Worm (Caenorhabditis elegans) whole organism, L2 larva: ENCODE data around the gene B0403.6.

Experiments
- ZK546.5 ChIP-seq: sonication (generic microtip); optimal IDR thresholded peaks from 2 replicates; lab custom pipeline; 2017; ENCODE audit warnings: missing biosample characterization, missing genetic modification characterization
- ama-1 ChIP-seq: fragments of 150-350 bp; optimal IDR thresholded peaks from 2 replicates; lab custom pipeline; 2018; ENCODE audit warnings: inconsistent platforms
- ceh-82 ChIP-seq: fragments of 150-350 bp; optimal IDR thresholded peaks from 2 replicates; lab custom pipeline; 2014; ENCODE audit warnings: missing biosample characterization, missing genetic modification characterization
- elt-3 ChIP-seq: sonication (generic microtip); optimal IDR thresholded peaks from 2 replicates; lab custom pipeline; 2017; ENCODE audit warnings: missing biosample characterization, missing genetic modification characterization
- lin-39 ChIP-seq: fragments of 150-350 bp; optimal IDR thresholded peaks from 2 replicates; lab custom pipeline; 2014; ENCODE audit warnings: missing biosample characterization, missing genetic modification reagents, missing genetic modification characterization
- mab-5 ChIP-seq: fragments of 150-350 bp; optimal IDR thresholded peaks from 2 replicates; lab custom pipeline; 2014; ENCODE audit warnings: missing biosample characterization, missing genetic modification characterization
- mdl-1 ChIP-seq, 2 experiments: fragments of 150-350 bp in 1 of 2; sonication (generic microtip) in 1 of 2; optimal IDR thresholded peaks; 2 replicates each; lab custom pipeline; 2017; ENCODE audit warnings: missing biosample characterization in 2 of 2, missing genetic modification characterization in 2 of 2
- nhr-12 ChIP-seq: fragments of 150-350 bp; optimal IDR thresholded peaks from 2 replicates; lab custom pipeline; 2014; ENCODE audit warnings: missing biosample characterization, missing genetic modification characterization

ce11 chrX:7035937-7036336 lies 39.2 kb downstream of the B0403.6 start, which contains the start of gene cest-19:
- TF ChIP-seq mdl-1 (tag; optimal IDR thresholded peaks at IDR 0.05; lab: Kevin White, UChicago), result no peak
- TF ChIP-seq lin-39 (tag; lab: Kevin White, UChicago), result no peak
- TF ChIP-seq mab-5 (tag; lab: Kevin White, UChicago), result no peak
- TF ChIP-seq ZK546.5, result no peak
- no peak for TF ChIP-seq nhr-12 (tag; lab: Kevin White, UChicago)
- TF ChIP-seq elt-3, result no peak
- no peak for TF ChIP-seq ama-1 (lab: Kevin White, UChicago)
- TF ChIP-seq ceh-82 (tag; lab: Kevin White, UChicago), result no peak
